Worm (Caenorhabditis elegans) whole organism, late embryonic: ENCODE data around the gene bus-8B.

ENCODE experiments used
- ama-1 ChIP-seq: fragments of 150-350 bp; optimal IDR thresholded peaks from 2 replicates; lab custom pipeline; 2014
- ceh-19 ChIP-seq: fragments of 200-800 bp; sonication (Bioruptor generic); optimal IDR thresholded peaks from 2 replicates; lab custom pipeline; 2018; ENCODE audit warnings: mild to moderate bottlenecking, missing genetic modification characterization, missing compliant biosample characterization
- ceh-22 ChIP-seq: sonication (generic microtip); optimal IDR thresholded peaks from 2 replicates; lab custom pipeline; 2017; ENCODE audit warnings: missing biosample characterization, missing genetic modification characterization
- elt-4 ChIP-seq: sonication (generic microtip); optimal IDR thresholded peaks from 2 replicates; lab custom pipeline; 2016; ENCODE audit warnings: missing genetic modification characterization, missing compliant biosample characterization
- hlh-13 ChIP-seq: fragments of 200-800 bp; sonication (Bioruptor generic); optimal IDR thresholded peaks from 2 replicates; lab custom pipeline; 2018; ENCODE audit warnings: mild to moderate bottlenecking, missing genetic modification characterization, missing compliant biosample characterization
- lim-6 ChIP-seq: sonication (generic microtip); optimal IDR thresholded peaks from 2 replicates; lab custom pipeline; 2016; ENCODE audit warnings: missing genetic modification characterization, missing compliant biosample characterization
- nhr-11 ChIP-seq: fragments of 150-350 bp; optimal IDR thresholded peaks from 2 replicates; lab custom pipeline; 2014; ENCODE audit warnings: missing biosample characterization, missing genetic modification characterization
- pat-9 ChIP-seq: fragments of 200-800 bp; sonication (Bioruptor generic); optimal IDR thresholded peaks from 2 replicates; lab custom pipeline; 2018; ENCODE audit warnings: mild to moderate bottlenecking, missing genetic modification characterization, moderate library complexity, missing compliant biosample characterization
- pqm-1 ChIP-seq: sonication (generic microtip); optimal IDR thresholded peaks from 2 replicates; lab custom pipeline; 2016; ENCODE audit warnings: missing genetic modification characterization, missing compliant biosample characterization
- sox-4 ChIP-seq: sonication (generic microtip); optimal IDR thresholded peaks from 2 replicates; lab custom pipeline; 2017; ENCODE audit warnings: mild to moderate bottlenecking, missing genetic modification characterization, inconsistent platforms, missing compliant biosample characterization
- tbx-2 ChIP-seq: sonication (generic microtip); optimal IDR thresholded peaks from 2 replicates; lab custom pipeline; 2016; ENCODE audit warnings: missing genetic modification characterization, missing compliant biosample characterization

ce11 chrX:5458750-5459149, 34.4 kb upstream of the bus-8B start:
- TF ChIP-seq pqm-1 (no peak), hlh-13 (GFP tag; lab: Kevin White, UChicago) (no peak), pat-9 (tag; lab: Kevin White, UChicago) (no peak), nhr-11 (tag; lab: Kevin White, UChicago) (no peak), ama-1 (no peak), elt-4 (tag; lab: Kevin White, UChicago) (no peak), ceh-19 (GFP tag; lab: Kevin White, UChicago) (no peak), lim-6 (tag; lab: Kevin White, UChicago) (no peak), sox-4 (tag; lab: Kevin White, UChicago) (no peak), ceh-22 (tag; lab: Kevin White, UChicago) (no peak), tbx-2 (tag; lab: Kevin White, UChicago) (no peak)
